Worm (Caenorhabditis elegans) whole organism, L2 larva: ENCODE results near the gene M01F1.9.

Source experiments
- ceh-16 ChIP-seq: fragments of 150-350 bp; optimal IDR thresholded peaks from 2 replicates; lab custom pipeline; 2014; ENCODE audit warnings: missing biosample characterization, missing genetic modification characterization
- egl-27 ChIP-seq: sonication (generic microtip); optimal IDR thresholded peaks from 3 replicates; lab custom pipeline; 2017; ENCODE audit warnings: missing biosample characterization, missing genetic modification reagents, missing genetic modification characterization
- elt-3 ChIP-seq: sonication (generic microtip); optimal IDR thresholded peaks from 2 replicates; lab custom pipeline; 2017; ENCODE audit warnings: missing biosample characterization, missing genetic modification characterization
- nhr-11 ChIP-seq: fragments of 150-350 bp; optimal IDR thresholded peaks from 2 replicates; lab custom pipeline; 2014; ENCODE audit warnings: missing biosample characterization, missing genetic modification characterization
- nhr-237 ChIP-seq: fragments of 150-350 bp; optimal IDR thresholded peaks from 2 replicates; lab custom pipeline; 2014; ENCODE audit warnings: missing biosample characterization, missing genetic modification characterization
- unc-62 ChIP-seq: fragments of 150-350 bp; optimal IDR thresholded peaks from 2 replicates; lab custom pipeline; 2014; ENCODE audit warnings: missing biosample characterization, missing genetic modification reagents, missing genetic modification characterization
- ztf-11 ChIP-seq: sonication (generic microtip); optimal IDR thresholded peaks from 2 replicates; lab custom pipeline; 2017; ENCODE audit warnings: missing biosample characterization, missing genetic modification characterization

DNA sequence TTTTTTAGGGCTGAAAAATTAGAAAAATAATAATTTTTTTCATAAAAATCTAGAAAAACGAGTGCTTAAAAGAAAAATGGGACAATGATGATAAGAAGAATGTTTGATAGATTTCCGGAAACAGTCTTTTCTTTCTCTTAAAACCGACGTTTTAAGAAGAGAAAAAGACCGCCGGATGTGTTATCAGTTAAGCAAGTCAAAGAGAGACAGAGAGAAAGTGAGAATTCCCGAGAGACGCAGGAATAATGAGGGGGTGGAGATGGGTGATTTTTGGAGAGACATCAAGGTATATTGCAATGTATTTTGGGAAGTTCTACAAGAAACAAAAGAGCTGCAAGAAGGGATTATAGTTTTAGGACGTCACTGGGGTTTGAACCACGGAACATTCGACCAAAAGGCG is 23.4 kb downstream of the M01F1.9 start, which contains the start of gene C34C12.9:
- TF ChIP-seq egl-27 (no peak), unc-62 (GFP tag; lab: Kevin White, UChicago) (no peak), nhr-237 (tag; lab: Kevin White, UChicago) (no peak), ztf-11 (tag; lab: Kevin White, UChicago) (no peak), ceh-16 (tag; lab: Kevin White, UChicago) (no peak), nhr-11 (tag; lab: Kevin White, UChicago) (no peak), elt-3 (no peak)
